Worm (Caenorhabditis elegans) whole organism, young adult: Measurements from ENCODE around the gene moc-3.

Experiments
- B0019.2 ChIP-seq: fragments of 200-800 bp; sonication (Bioruptor generic); conservative IDR thresholded peaks from 2 replicates; pipeline ENCODE4 v1.3.6; 2022; ENCODE audit warnings: missing genetic modification reagents, missing genetic modification characterization, missing compliant biosample characterization
- B0261.1 ChIP-seq: sonication (generic microtip); optimal IDR thresholded peaks from 2 replicates; lab custom pipeline; 2016; ENCODE audit warnings: mild to moderate bottlenecking, missing genetic modification characterization, moderate library complexity, missing compliant biosample characterization
- D2030.7 ChIP-seq: fragments of 200-800 bp; sonication (Bioruptor generic); IDR thresholded peaks from 2 replicates; pipeline ENCODE4 v1.3.6; 2022; ENCODE audit warnings: missing genetic modification reagents, missing genetic modification characterization, missing compliant biosample characterization
- F10E7.11 ChIP-seq: sonication (generic microtip); optimal IDR thresholded peaks from 2 replicates; lab custom pipeline; 2017; ENCODE audit warnings: mild to moderate bottlenecking, missing genetic modification characterization, moderate library complexity, missing compliant biosample characterization
- T26A5.8 ChIP-seq: sonication (generic microtip); optimal IDR thresholded peaks from 2 replicates; lab custom pipeline; 2016; ENCODE audit warnings: missing genetic modification characterization, missing compliant biosample characterization
- Y56A3A.18 ChIP-seq: fragments of 200-800 bp; sonication (Bioruptor generic); IDR thresholded peaks from 2 replicates; pipeline ENCODE4 v1.3.6; 2022; ENCODE audit warnings: missing genetic modification reagents, missing genetic modification characterization, missing compliant biosample characterization
- aptf-2 ChIP-seq: fragments of 200-800 bp; sonication (Bioruptor generic); conservative IDR thresholded peaks from 2 replicates; pipeline ENCODE4 v1.3.6; 2022; ENCODE audit warnings: missing genetic modification reagents, missing genetic modification characterization, missing compliant biosample characterization
- attf-6 ChIP-seq: fragments of 200-800 bp; sonication (Bioruptor generic); IDR thresholded peaks from 2 replicates; pipeline ENCODE4 v1.3.6; 2022; ENCODE audit warnings: missing genetic modification reagents, missing genetic modification characterization, missing compliant biosample characterization
- cebp-1 ChIP-seq, 2 experiments: fragments of 200-800 bp in 1 of 2; sonication (Bioruptor generic) in 1 of 2; sonication (generic microtip) in 1 of 2; IDR thresholded peaks in 1 of 2; optimal IDR thresholded peaks in 1 of 2; 2 replicates each; pipeline versions ENCODE4 v1.3.6 to Lab custom; 2017 to 2022; ENCODE audit warnings: missing compliant biosample characterization in 2 of 2, missing genetic modification characterization in 2 of 2, mild to moderate bottlenecking in 1 of 2, missing genetic modification reagents in 1 of 2, moderate library complexity in 1 of 2
- chd-7 ChIP-seq: sonication (generic microtip); optimal IDR thresholded peaks from 2 replicates; lab custom pipeline; 2016; ENCODE audit warnings: mild to moderate bottlenecking, missing genetic modification characterization, moderate library complexity, missing compliant biosample characterization
- die-1 ChIP-seq: sonication (generic microtip); optimal IDR thresholded peaks from 2 replicates; lab custom pipeline; 2016; ENCODE audit warnings: missing genotype, mild to moderate bottlenecking, missing genetic modification characterization, missing compliant biosample characterization
- dpff-1 ChIP-seq: sonication (generic microtip); optimal IDR thresholded peaks from 2 replicates; lab custom pipeline; 2017; ENCODE audit warnings: mild to moderate bottlenecking, missing genetic modification characterization, missing compliant biosample characterization
- ekl-4 ChIP-seq: fragments of 200-800 bp; sonication (Bioruptor generic); IDR thresholded peaks from 2 replicates; pipeline ENCODE4 v1.3.6; 2022; ENCODE audit warnings: missing genetic modification reagents, missing genetic modification characterization, missing compliant biosample characterization
- fkh-3 ChIP-seq: sonication (generic microtip); optimal IDR thresholded peaks from 2 replicates; lab custom pipeline; 2016; ENCODE audit warnings: mild to moderate bottlenecking, missing genetic modification characterization, missing compliant biosample characterization
- gei-17 ChIP-seq: fragments of 200-800 bp; sonication (Bioruptor generic); optimal IDR thresholded peaks from 2 replicates; lab custom pipeline; 2018; ENCODE audit warnings: mild to moderate bottlenecking, missing genetic modification characterization, missing compliant biosample characterization
- him-1 ChIP-seq: sonication (generic microtip); optimal IDR thresholded peaks from 2 replicates; lab custom pipeline; 2016; ENCODE audit warnings: missing genotype, missing genetic modification reagents, missing genetic modification characterization, missing compliant biosample characterization
- lir-1 ChIP-seq: fragments of 200-800 bp; sonication (Bioruptor generic); conservative IDR thresholded peaks from 2 replicates; pipeline ENCODE4 v1.3.6; 2022; ENCODE audit warnings: missing genetic modification reagents, missing genetic modification characterization, missing compliant biosample characterization
- mes-4 ChIP-seq: sonication (generic microtip); optimal IDR thresholded peaks from 2 replicates; lab custom pipeline; 2016; ENCODE audit warnings: missing genotype, missing genetic modification characterization, missing compliant biosample characterization
- sea-2 ChIP-seq: fragments of 200-800 bp; sonication (Bioruptor generic); IDR thresholded peaks from 2 replicates; pipeline ENCODE4 v1.3.6; 2022; ENCODE audit warnings: missing genetic modification characterization, missing compliant biosample characterization
- somi-1 ChIP-seq: fragments of 200-800 bp; sonication (Bioruptor generic); optimal IDR thresholded peaks from 2 replicates; lab custom pipeline; 2018; ENCODE audit warnings: mild to moderate bottlenecking, missing genetic modification characterization, missing compliant biosample characterization
- tbp1 ChIP-seq: fragments of 200-800 bp; sonication (Bioruptor generic); optimal IDR thresholded peaks from 2 replicates; lab custom pipeline; 2018; ENCODE audit warnings: mild to moderate bottlenecking, missing genetic modification characterization, missing compliant biosample characterization
- unc-62 ChIP-seq: fragments of 150-350 bp; optimal IDR thresholded peaks from 2 replicates; lab custom pipeline; 2014; ENCODE audit warnings: missing biosample characterization, missing genetic modification reagents, missing genetic modification characterization
- ztf-6 ChIP-seq: fragments of 200-800 bp; sonication (Bioruptor generic); IDR thresholded peaks from 2 replicates; pipeline ENCODE4 v1.3.6; 2022; ENCODE audit warnings: missing genetic modification reagents, missing genetic modification characterization, missing compliant biosample characterization

moc-3 gene

DNA sequence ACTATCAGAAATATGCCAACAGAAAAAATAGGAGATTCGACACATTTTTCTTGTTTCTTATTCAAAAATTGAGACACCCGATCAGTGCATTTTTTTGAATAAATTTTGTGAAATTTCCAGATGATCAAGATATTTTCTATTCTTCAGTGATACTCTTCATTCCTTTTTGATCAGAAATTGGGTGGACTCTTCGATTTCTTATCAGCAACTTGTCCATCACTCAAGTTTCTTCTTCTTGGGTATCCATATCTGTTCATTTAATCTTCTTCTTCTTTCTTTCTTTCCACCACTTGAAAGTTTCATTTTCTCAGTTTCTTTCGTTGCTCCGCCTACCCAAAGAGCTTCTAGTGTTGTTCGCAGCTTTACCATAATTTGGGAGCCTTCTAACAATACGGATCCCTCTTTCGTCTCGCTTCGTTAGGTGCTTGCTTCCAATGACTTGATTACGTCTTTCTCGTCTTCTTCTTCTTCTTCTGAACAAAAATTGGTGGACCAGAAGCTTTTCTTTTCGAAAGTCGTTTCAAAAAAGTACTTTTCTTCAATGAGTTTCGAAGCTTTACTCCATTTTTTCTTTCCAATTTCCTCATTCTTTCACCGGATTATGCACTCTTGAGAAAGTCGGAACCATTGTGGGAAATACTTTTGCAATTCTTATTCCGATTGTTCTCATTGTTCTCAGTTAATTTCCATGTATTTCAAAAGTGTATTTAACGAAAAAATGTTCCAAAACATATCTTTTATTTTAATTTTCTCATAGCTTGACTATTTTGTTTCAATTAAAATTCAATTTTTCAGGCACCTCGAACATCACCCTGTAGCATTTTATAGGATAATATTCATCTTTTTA, 45.5 kb downstream of the moc-3 start, which contains the start of gene pct-1:
TSS of gene pct-1 (plus strand) at position 797 of the 847 bp plus-strand sequence.
- TF ChIP-seq T26A5.8: no peak
- no peak for TF ChIP-seq fkh-3 (tag; lab: Kevin White, UChicago)
- no peak for TF ChIP-seq B0019.2
- TF ChIP-seq mes-4 (tag; lab: Kevin White, UChicago): no peak
- TF ChIP-seq attf-6 (GFP tag; lab: Robert Waterston, UW): no peak
- TF ChIP-seq die-1 (tag; lab: Kevin White, UChicago): no peak
- TF ChIP-seq D2030.7 (GFP tag; lab: Robert Waterston, UW): no peak
- no peak for TF ChIP-seq him-1 (tag; lab: Kevin White, UChicago)
- no peak for TF ChIP-seq ekl-4
- no peak for TF ChIP-seq somi-1 (GFP tag; lab: Kevin White, UChicago)
- TF ChIP-seq lir-1 (GFP tag; lab: Robert Waterston, UW): no peak
- no peak for TF ChIP-seq tbp1 (GFP tag; lab: Kevin White, UChicago)
- no peak for TF ChIP-seq chd-7
- TF ChIP-seq F10E7.11 (tag; lab: Kevin White, UChicago): no peak
- no peak for TF ChIP-seq sea-2 (GFP tag; lab: Robert Waterston, UW)
- no peak for TF ChIP-seq cebp-1 (GFP tag; IDR thresholded peaks at IDR 0.05; lab: Robert Waterston, UW)
- no peak for TF ChIP-seq cebp-1 (tag; optimal IDR thresholded peaks at IDR 0.05; lab: Kevin White, UChicago)
- TF ChIP-seq gei-17 (GFP tag; lab: Kevin White, UChicago): no peak
- no peak for TF ChIP-seq unc-62 (GFP tag; lab: Kevin White, UChicago)

DNA sequence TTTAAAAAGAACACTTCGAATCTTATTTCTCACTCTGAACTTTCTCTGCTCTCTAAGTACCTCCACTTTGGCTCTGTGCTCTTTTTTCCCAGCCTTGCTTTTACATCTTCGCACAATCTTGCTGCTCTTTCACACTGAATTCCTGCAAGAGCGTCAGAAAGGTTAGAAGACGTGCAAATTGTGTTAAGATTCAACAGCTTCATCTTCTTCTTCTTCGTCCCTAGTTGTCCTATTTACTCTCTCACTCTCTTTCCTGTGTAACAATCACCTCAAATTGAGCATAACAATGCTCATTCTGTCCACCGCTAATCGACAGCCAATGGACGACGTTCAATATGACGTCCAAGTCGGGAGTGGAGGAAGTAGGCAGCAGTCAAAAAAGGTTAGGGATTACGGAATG, 51.0 kb downstream of the moc-3 start:
- no peak for TF ChIP-seq ztf-6 (GFP tag; lab: Robert Waterston, UW)
- TF ChIP-seq aptf-2 (GFP tag; lab: Robert Waterston, UW): no peak
- no peak for TF ChIP-seq dpff-1
- TF ChIP-seq B0261.1: no peak
- no peak for TF ChIP-seq Y56A3A.18 (GFP tag; lab: Robert Waterston, UW)
